Worm (Caenorhabditis elegans) whole organism, early embryonic: Measurements from ENCODE around the gene B0284.3.

ENCODE experiments used
- F13C5.2 ChIP-seq: sonication (generic microtip); optimal IDR thresholded peaks from 2 replicates; lab custom pipeline; 2017; ENCODE audit warnings: mild to moderate bottlenecking, missing genetic modification characterization, inconsistent platforms, missing compliant biosample characterization
- ceh-13 ChIP-seq: fragments of 200-800 bp; sonication (Bioruptor generic); optimal IDR thresholded peaks from 2 replicates; lab custom pipeline; 2018; ENCODE audit warnings: mild to moderate bottlenecking, missing genetic modification characterization, missing compliant biosample characterization
- ceh-36 ChIP-seq: sonication (generic microtip); optimal IDR thresholded peaks from 2 replicates; lab custom pipeline; 2016; ENCODE audit warnings: missing genetic modification characterization, inconsistent platforms, missing compliant biosample characterization
- ets-7 ChIP-seq: sonication (generic microtip); optimal IDR thresholded peaks from 2 replicates; lab custom pipeline; 2016; ENCODE audit warnings: missing genotype, missing genetic modification characterization, missing compliant biosample characterization
- flt-1 ChIP-seq: fragments of 200-800 bp; sonication (Bioruptor generic); IDR thresholded peaks from 2 replicates; pipeline ENCODE4 v1.3.6; 2022; ENCODE audit warnings: missing genetic modification characterization, missing compliant biosample characterization
- hmbx-1 ChIP-seq: sonication (generic microtip); optimal IDR thresholded peaks from 2 replicates; lab custom pipeline; 2016; ENCODE audit warnings: mild to moderate bottlenecking, missing genetic modification characterization, missing compliant biosample characterization
- hnd-1 ChIP-seq: sonication (generic microtip); optimal IDR thresholded peaks from 2 replicates; lab custom pipeline; 2016; ENCODE audit warnings: missing genetic modification characterization, missing compliant biosample characterization
- pes-1 ChIP-seq: fragments of 200-800 bp; sonication (Bioruptor generic); IDR thresholded peaks from 2 replicates; pipeline ENCODE4 v1.3.6; 2022; ENCODE audit warnings: missing genetic modification reagents, missing genetic modification characterization, missing compliant biosample characterization
- sea-1 ChIP-seq: fragments of 200-800 bp; sonication (Bioruptor generic); conservative IDR thresholded peaks from 2 replicates; pipeline ENCODE4 v1.3.6; 2022; ENCODE audit warnings: missing genetic modification characterization, missing compliant biosample characterization
- tbx-37 ChIP-seq: fragments of 200-800 bp; sonication (Bioruptor generic); conservative IDR thresholded peaks from 2 replicates; pipeline ENCODE4 v1.3.6; 2022; ENCODE audit warnings: missing genetic modification reagents, missing genetic modification characterization, missing compliant biosample characterization

ce11 chrIII:4359900-4360299 lies 19.7 kb downstream of the B0284.3 start:
- TF ChIP-seq F13C5.2 (tag; lab: Kevin White, UChicago) (no peak), hnd-1 (tag; lab: Kevin White, UChicago) (no peak), ceh-36 (tag; lab: Kevin White, UChicago) (no peak), ceh-13 (GFP tag; lab: Kevin White, UChicago) (no peak), tbx-37 (no peak), pes-1 (no peak), hmbx-1 (tag; lab: Kevin White, UChicago) (no peak), flt-1 (GFP tag; lab: Robert Waterston, UW) (no peak), ets-7 (tag; lab: Kevin White, UChicago) (no peak), sea-1 (no peak)
